Worm (Caenorhabditis elegans): Measurements from ENCODE around the gene pir-2.
A peak's percentile ranks its signal among the peaks of the same experiment; 100 is the strongest.

pir-2 gene

DNA sequence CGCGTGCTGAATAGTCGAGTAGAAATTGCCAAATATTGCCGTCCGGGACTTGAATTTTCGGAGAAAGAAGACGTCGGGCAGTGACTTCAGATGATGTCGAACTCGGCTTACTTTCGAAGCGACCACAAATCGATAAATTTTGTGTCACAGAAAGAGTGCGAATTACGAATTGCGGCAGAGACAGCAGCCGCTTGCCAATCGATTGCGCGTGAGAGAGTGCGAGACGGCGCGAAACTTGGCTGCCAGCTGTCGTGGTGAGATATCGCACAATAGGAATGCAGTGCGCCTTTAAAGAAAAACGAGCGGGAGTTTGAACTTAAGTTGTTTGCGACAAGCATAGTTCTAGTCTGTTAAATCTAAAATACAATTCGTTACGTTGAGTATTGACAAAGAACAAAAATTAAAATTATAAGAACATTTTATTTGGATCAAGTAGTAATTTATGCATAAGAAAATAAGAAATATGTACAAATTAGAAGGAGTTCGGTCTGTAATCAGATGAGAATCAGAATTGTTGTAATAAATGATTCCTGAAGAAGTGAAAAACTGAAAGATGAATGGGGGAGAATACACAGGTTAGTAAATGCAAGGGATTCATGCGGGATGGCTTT lies at the start of gene pir-2 (continued):
- TF ChIP-seq madf-9 (GFP tag; conservative IDR thresholded peaks at IDR 0.05) (no peak), nhr-102 (tag; optimal IDR thresholded peaks at IDR 0.05) (peak; percentile 26), zip-11 (GFP tag; IDR thresholded peaks at IDR 0.05) (no peak), ceh-28 (tag; optimal IDR thresholded peaks at IDR 0.05) (peak; percentile 89)

DNA sequence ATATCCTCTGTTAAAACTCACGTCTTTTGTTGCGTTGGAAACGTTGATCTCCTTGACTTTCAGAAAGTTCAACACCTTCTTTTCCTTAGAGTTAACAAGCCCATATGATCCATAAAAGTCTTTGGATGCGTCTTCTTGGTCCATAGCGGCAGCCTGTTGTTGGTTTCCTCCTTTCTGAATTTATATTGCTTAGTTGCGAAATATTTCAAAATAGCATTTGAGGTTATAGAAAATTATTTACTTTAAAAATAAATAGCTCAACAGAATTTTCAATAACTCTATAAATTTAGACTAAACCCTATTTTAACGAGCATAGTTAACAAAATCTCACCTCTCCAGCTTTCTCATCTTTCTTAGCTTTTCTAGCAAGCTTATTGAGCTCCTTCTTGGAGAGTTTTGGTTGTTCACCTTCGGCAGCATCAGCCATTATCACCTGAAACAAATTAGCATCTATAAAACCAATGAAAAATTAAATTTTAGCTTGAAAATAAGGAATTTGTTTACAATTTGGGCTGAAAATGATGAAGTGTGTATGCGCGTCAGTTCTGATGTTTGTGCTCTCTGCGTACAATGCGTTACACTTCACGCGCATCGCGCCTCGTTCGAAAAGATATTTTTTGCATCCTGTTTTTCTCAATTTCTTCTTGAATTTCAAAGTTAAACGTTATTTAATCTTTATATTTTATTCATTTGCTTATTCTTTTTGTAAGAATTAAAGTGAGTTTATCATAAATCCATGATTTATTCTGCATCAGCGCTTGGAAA lies 47.5 kb upstream of the pir-2 start, which contains the start of the genes dars-1 and ctr-9:
TSS of gene dars-1 (minus strand) at position 433 of the 765 bp plus-strand sequence.
TSS of gene ctr-9 (plus strand) at position 614 of the 765 bp plus-strand sequence.
- no peak for TF ChIP-seq snpc-1.2 (GFP tag; IDR thresholded peaks at IDR 0.05)
- TF ChIP-seq mes-2 (tag; optimal IDR thresholded peaks at IDR 0.05; ENCODE audit: poor library complexity, severe bottlenecking), result peak; percentile 18
- peak in 1 of 2 experiments; percentile 31 for TF ChIP-seq lsy-2 (tag; optimal IDR thresholded peaks at IDR 0.05)
- TF ChIP-seq zip-2 (tag; optimal IDR thresholded peaks at IDR 0.05), result peak; percentile 91
- 0 out of 2 replicates have a peak, but pooled peaks have one; percentile 1 for TF ChIP-seq arid-1 (GFP tag; conservative IDR thresholded peaks at IDR 0.05)
- no peak for TF ChIP-seq nhr-237 (tag; optimal IDR thresholded peaks at IDR 0.05)
- peak; percentile 43 for TF ChIP-seq dpl-1 (GFP tag; optimal IDR thresholded peaks at IDR 0.05)

DNA sequence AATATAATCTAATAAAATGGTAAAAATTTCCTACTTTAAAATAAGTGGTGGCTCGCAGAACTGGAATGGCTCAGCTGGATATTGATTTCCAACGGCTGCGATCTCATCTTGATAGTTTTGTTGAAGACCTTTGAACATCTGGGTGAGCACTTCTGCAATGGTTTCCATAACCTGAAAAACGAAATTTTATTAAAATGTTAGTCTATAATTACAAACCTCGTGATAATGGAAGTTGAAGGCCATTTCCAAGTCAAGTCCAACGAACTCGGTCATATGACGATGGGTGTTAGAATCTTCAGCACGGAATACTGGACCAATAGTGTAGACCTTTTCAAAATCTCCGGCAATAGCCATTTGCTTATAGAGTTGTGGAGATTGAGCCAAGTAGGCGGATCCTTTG lies 46.4 kb upstream of the pir-2 start:
- TF ChIP-seq unc-62 (GFP tag; optimal IDR thresholded peaks at IDR 0.05 in 1 of 2) (peak in 1 of 2 experiments; percentile 10), unc-62 (tag; optimal IDR thresholded peaks at IDR 0.05) (no peak), ama-1 (optimal IDR thresholded peaks at IDR 0.05) (no peak)

DNA sequence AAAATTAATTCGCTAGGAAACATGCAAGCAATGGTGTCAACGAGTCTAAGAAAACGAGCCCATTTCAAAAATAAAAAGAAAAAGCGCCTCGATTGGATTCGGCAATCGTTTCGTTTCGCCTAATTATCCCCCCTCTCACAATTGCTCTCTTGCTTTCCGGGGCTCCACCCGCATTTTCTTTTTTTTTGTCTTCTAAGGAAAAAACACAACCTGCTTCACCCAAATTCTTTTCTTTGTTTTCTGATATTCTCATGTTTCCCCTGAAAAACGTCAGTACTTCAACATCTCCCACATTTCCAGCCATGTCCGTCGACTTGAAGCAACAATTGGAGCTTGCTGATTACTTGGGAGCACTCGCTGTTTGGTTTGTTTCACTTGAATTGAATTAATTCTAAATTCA lies 45.0 kb upstream of the pir-2 start, which contains the start of gene nlp-36:
TSS of gene nlp-36 (plus strand) at position 301 of the 400 bp plus-strand sequence.
- no peak for TF ChIP-seq ZK546.5 (tag; optimal IDR thresholded peaks at IDR 0.05)
- TF ChIP-seq set-16 (GFP tag; IDR thresholded peaks at IDR 0.05), result no peak
- TF ChIP-seq hif-1 (tag; optimal IDR thresholded peaks at IDR 0.05), result no peak
- TF ChIP-seq Y5F2A.4 (GFP tag; optimal IDR thresholded peaks at IDR 0.05), result no peak
- no peak for TF ChIP-seq F49E8.2 (tag; optimal IDR thresholded peaks at IDR 0.05; ENCODE audit: borderline replicate concordance)
- TF ChIP-seq lir-3 (tag; optimal IDR thresholded peaks at IDR 0.05), result no peak
- TF ChIP-seq lin-13 (GFP tag; optimal IDR thresholded peaks at IDR 0.05), result no peak
- TF ChIP-seq ces-1 (GFP tag; optimal IDR thresholded peaks at IDR 0.05), result no peak
- TF ChIP-seq attf-4 (tag; optimal IDR thresholded peaks at IDR 0.05), result no peak
- no peak for TF ChIP-seq zip-2 (tag; optimal IDR thresholded peaks at IDR 0.05)
- TF ChIP-seq zag-1 (tag; optimal IDR thresholded peaks at IDR 0.05), result no peak
- no peak for TF ChIP-seq Y105C5A.15 (GFP tag; IDR thresholded peaks at IDR 0.05)
- TF ChIP-seq zfp-3 (GFP tag; conservative IDR thresholded peaks at IDR 0.05), result no peak
- no peak for TF ChIP-seq ceh-28 (tag; optimal IDR thresholded peaks at IDR 0.05)
- no peak for TF ChIP-seq php-3 (GFP tag; IDR thresholded peaks at IDR 0.05)
- TF ChIP-seq F26F4.8 (GFP tag; conservative IDR thresholded peaks at IDR 0.05), result no peak
- TF ChIP-seq fkh-10 (GFP tag; optimal IDR thresholded peaks at IDR 0.05), result no peak
- TF ChIP-seq mdl-1 (tag; optimal IDR thresholded peaks at IDR 0.05), result no peak
- TF ChIP-seq F37D6.2 (tag; optimal IDR thresholded peaks at IDR 0.05), result no peak

DNA sequence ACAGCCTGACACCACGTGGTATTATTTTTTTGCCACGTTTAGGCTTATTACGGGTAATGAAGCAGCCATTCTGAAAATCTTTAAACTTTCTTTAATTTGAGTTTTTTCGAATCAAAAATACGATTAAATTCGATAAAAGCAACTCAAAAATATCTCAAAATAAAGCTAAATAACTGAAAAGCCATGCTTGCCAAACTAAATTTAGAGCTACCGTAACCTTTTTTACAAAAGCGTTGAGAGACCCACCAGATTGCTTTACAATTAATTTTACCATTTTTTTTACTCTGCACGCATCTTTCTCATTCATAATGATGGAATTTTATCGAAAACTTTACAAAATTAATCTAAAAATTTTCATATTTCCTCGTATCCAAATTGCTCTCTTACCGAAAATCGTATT lies 44.6 kb upstream of the pir-2 start:
- TF ChIP-seq T26A8.4 (GFP tag; IDR thresholded peaks at IDR 0.05) (no peak), skn-1 (tag; optimal IDR thresholded peaks at IDR 0.05) (no peak), lsy-2 (tag; optimal IDR thresholded peaks at IDR 0.05) (no peak), tag-97 (GFP tag; IDR thresholded peaks at IDR 0.05) (no peak), nhr-10 (tag; optimal IDR thresholded peaks at IDR 0.05) (no peak), hlh-11 (tag; optimal IDR thresholded peaks at IDR 0.05) (no peak), ceh-82 (tag; optimal IDR thresholded peaks at IDR 0.05) (no peak), nhr-111 (GFP tag; optimal IDR thresholded peaks at IDR 0.05) (no peak), dmd-9 (GFP tag; IDR thresholded peaks at IDR 0.05) (no peak), vab-7 (GFP tag; IDR thresholded peaks at IDR 0.05) (no peak), lin-15B (tag; optimal IDR thresholded peaks at IDR 0.05) (no peak)
